Worm (Caenorhabditis elegans) whole organism, L4/young adult: Measurements from ENCODE around the gene hal-3.

Experiments used
- W03F9.2 ChIP-seq: fragments of 150-350 bp; optimal IDR thresholded peaks from 2 replicates; lab custom pipeline; 2014; ENCODE audit warnings: missing biosample characterization, missing genetic modification characterization
- dao-5 ChIP-seq: sonication (generic microtip); optimal IDR thresholded peaks from 2 replicates; lab custom pipeline; 2016; ENCODE audit warnings: missing genotype, missing genetic modification characterization, moderate library complexity, missing compliant biosample characterization
- him-1 ChIP-seq: sonication (generic microtip); optimal IDR thresholded peaks from 2 replicates; lab custom pipeline; 2016; ENCODE audit warnings: missing genotype, missing genetic modification reagents, missing genetic modification characterization, missing compliant biosample characterization

Gene hal-3

DNA sequence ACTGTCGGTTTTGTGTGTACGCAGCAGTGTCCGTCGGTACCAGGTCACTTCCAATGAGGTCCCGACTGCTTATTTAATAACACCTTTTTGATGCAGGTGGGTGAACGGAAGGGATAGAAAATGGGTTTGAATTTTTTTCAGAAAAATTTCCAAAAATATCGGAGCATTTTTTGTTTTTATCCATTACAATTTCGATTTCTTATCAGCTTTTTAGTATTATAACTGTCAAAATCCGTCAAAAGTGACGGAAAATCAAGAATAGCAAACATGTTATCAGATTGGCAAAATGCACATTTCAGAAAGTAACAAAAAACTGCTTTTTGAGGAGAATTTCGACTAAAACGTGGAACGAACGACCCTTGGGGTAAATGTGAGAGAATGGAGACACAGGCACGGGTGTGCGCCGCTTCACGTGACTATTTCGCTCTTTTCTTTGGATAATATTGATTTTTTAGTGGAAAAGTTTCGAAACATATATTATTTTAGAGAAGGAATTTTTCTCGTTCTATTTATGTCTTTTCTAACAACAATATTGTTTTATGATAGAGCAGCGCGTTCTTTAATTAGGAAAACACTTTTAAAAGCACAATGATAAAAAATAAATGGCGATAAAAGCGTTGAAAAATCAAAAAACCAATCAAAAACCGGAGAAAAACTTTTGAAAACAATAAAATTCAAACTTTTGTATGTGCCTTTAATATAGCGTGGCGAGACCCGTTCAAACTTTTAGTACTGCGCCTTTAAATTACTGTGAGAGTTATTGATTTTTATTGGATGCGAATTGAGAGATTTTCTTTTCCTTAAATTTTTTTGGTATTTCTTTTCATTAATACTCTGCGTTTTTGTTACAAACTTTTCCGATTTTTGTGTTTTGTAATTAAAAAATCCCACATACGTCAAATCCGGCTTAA is 30.3 kb upstream of the hal-3 start, which contains the start of gene sqv-8:
Gene sqv-8 (plus strand): TSS at position 51 of the 911 bp plus-strand sequence.
- TF ChIP-seq W03F9.2 (tag; lab: Kevin White, UChicago) (no peak), him-1 (tag; lab: Kevin White, UChicago) (no peak), dao-5 (tag; lab: Kevin White, UChicago) (no peak)

DNA sequence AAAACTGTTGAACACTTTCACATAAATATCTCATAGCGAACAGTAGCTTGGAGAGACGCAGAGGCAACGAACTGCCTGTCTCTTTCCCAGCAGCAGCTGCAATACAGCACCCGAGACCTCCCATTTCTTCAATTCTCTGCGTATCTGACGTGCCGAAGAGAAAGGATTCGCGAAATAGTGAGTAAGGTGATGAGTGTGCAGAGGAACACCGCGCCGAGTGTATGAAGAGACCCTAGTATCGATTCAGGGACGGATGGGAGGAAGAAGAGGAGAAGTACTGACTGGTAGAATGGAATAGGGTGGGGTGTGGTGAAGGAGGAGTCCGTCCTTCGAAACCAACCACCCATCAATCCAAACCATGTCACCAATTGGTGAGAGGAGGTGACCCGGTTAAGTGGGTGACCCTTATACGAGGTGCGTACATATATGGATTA is 29.2 kb upstream of the hal-3 start:
- no peak for TF ChIP-seq W03F9.2 (tag; lab: Kevin White, UChicago)
- TF ChIP-seq him-1 (tag; lab: Kevin White, UChicago): no peak
- TF ChIP-seq dao-5 (tag; lab: Kevin White, UChicago): no peak

DNA sequence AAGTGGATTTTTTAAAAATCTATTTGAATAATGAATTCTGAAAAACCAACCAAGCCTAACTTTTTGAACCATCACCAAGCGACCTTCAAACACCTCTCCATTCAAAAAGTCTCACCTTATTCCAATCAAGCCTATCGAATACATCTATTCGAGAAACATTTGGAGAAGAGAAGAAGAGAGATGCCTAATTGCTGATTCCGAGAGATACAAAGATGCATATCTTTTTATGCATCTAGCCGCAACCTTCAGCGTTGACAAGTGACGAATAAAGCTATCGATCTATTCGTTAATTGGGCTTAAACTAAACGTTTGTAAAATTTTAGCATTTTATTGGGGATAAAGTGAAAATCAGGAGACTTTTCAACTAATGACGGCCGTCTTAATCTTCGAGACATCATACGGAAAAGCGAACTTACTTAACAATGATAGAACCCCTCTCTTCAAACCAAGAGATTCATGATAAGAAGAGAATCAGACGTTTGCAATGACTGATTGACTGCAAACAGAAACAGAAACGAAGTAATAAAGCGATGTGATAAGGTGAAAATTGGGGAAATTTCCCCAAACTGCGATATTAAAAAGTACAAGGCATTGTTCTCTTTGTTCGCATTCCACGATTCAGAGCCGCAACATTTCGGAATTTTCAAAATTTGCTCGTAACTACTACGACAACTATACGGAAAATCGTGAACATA is 28.2 kb upstream of the hal-3 start:
- TF ChIP-seq W03F9.2 (tag; lab: Kevin White, UChicago): peak; percentile 15
- TF ChIP-seq dao-5 (tag; lab: Kevin White, UChicago): no peak
- TF ChIP-seq him-1 (tag; lab: Kevin White, UChicago): no peak

DNA sequence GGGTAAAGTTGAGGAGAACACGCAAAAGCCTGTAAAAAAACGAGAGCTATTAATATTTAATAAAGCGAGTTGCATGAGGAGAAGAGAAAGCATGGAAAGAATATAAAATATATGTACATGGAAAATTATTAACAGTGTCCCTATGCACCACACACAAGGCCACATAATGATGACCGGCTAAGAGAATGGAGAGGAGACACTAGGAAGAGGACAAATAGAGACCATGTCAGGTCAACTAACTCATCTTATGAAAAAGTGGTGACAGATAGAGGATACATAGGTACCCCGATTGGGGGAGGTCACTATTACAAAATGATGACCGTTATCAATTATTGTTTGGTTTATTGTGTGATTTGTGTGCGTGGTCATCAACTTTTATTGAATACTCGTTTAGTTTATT is 27.5 kb upstream of the hal-3 start, which contains the start of gene fzr-1:
Gene fzr-1 (minus strand): TSS at position 29 of the 400 bp plus-strand sequence.
- TF ChIP-seq him-1 (tag; lab: Kevin White, UChicago) (no peak), dao-5 (tag; lab: Kevin White, UChicago) (no peak), W03F9.2 (tag; lab: Kevin White, UChicago) (no peak)

DNA sequence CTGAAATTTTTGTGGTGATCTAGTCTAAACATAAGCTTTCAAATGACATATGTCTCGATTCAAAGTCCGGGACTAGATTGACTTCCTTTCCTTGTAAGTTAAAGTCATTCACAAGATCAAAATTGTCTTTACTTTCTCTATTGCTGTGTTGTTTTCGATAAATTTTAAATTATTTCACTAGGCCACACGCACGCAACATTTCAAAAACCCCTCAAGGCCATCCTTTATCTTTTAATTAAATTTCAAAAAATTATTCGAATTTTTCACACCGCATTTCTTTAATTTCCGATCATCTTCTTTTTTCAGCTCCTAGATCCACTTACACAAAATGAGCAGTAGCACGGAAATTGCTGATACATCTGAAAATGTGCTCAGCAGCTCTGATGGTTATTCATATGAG is 19.4 kb upstream of the hal-3 start, which contains the start of gene ZK1307.7:
Gene ZK1307.7 (plus strand): TSS at position 301 of the 400 bp plus-strand sequence.
- no peak for TF ChIP-seq him-1 (tag; lab: Kevin White, UChicago)
- no peak for TF ChIP-seq W03F9.2 (tag; lab: Kevin White, UChicago)
- no peak for TF ChIP-seq dao-5 (tag; lab: Kevin White, UChicago)

DNA sequence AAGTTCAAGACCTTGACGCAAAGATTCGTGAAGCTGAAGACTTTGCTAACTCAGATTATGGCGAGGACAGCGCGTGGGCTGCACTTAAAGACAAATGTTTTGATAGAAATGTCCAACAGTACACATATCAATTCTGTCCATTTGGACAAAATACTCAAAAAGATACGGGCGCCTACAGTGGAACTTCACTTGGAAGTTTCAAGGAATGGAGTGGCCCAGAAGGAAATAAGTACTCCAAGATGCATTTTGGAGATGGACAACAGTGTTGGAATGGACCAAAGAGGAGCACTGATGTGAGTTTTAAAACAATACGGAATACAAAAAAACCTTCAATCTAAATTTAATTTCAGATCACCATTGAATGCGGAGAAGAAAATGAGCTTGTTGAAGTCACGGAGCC is 9.0 kb upstream of the hal-3 start:
- TF ChIP-seq him-1 (tag; lab: Kevin White, UChicago) (no peak), dao-5 (tag; lab: Kevin White, UChicago) (no peak), W03F9.2 (tag; lab: Kevin White, UChicago) (no peak)

DNA sequence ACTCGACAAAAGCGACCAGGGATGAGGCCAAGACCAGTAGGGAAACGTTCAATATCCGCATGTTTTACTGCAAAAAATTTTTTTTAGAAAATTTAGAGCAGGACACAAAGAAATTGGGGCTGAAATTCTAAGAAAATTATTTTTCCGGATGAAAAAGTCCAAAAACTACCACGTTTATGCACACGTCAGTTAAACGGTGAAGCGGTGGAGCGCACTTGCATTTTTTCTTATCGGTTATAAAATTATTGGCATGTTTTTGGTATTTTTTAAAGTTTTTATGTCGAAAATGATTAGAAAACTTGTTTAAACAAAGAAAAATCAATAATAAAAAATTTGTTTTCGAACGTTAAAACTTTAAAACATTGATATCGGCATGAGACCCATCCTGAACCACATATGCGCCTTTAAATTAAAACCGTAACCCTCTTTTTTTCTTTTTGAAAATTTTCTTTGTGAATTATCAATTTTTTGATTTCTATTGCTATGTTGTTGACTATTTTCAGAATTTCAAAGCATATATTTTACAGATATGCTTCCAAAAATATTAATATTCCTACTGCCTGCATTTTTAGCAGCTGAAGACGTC is 7.3 kb upstream of the hal-3 start, which contains the start of the genes dnj-20 and ZK1307.8:
Gene dnj-20 (minus strand): TSS at position 67 of the 586 bp plus-strand sequence.
Gene ZK1307.8 (plus strand): TSS at position 504 of the 586 bp plus-strand sequence.
- TF ChIP-seq W03F9.2 (tag; lab: Kevin White, UChicago) (peak; percentile 35), him-1 (tag; lab: Kevin White, UChicago) (no peak)

DNA sequence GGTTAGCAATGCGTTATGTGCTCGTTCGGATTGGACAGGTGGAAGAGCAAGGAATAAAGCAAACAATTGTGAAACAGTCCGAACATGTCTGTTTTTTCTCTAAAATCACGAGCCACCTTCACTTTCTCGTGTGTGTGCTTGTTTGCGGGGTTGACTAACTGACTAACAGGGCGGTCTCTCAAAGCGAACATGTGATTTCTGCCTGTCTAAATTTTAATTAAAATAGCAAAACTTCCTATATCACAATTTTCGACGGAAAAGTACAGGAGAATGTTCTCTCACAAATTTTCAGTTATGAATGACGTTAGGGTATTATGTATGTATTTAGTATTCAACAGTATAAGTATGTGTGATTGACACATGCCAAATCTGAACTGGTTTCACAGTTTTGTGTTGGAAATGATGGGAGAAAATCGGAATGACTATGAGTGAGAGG is 5.0 kb upstream of the hal-3 start:
- peak; percentile 14 for TF ChIP-seq W03F9.2 (tag; lab: Kevin White, UChicago)
- TF ChIP-seq him-1 (tag; lab: Kevin White, UChicago): no peak

DNA sequence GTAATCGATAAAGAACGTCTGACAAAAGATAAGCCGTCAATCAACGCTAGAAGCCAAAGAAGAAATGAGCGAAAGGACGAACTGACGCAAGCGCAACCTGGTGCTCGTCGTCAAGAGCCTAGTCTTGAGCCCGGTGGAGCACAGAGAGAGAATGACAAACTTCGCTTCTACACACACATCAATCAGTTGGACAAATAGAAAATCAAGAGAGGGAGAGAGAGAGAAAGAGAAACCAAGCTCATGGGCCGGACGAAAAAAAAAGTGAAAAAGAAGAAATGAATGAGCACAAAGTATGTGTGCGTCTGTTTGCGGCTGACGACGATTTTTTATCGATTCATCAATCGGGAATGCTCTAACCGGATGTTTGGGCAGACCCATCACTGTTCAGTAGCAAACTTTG is 4.2 kb upstream of the hal-3 start:
- TF ChIP-seq dao-5 (tag; lab: Kevin White, UChicago) (no peak), W03F9.2 (tag; lab: Kevin White, UChicago) (no peak), him-1 (tag; lab: Kevin White, UChicago) (no peak)

DNA sequence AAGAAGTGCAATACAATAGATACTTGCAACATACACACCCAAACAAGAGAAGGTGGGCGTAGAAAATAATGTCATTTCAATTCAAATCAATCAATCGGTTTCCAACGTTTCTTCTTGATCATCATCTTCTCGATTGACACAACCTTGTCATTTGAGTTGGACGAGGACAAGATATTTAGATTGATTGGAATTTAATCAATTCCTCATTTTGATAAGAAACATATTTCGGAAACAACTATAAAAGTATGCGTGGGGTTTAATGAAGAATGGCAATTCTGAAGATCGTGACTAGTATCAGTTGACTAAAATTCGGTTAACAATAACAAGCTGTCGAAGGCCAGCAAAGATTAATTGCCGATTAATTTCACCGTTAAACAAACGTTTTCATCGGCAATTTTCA is 3.7 kb upstream of the hal-3 start:
- TF ChIP-seq W03F9.2 (tag; lab: Kevin White, UChicago): no peak
- no peak for TF ChIP-seq dao-5 (tag; lab: Kevin White, UChicago)
- TF ChIP-seq him-1 (tag; lab: Kevin White, UChicago): no peak

DNA sequence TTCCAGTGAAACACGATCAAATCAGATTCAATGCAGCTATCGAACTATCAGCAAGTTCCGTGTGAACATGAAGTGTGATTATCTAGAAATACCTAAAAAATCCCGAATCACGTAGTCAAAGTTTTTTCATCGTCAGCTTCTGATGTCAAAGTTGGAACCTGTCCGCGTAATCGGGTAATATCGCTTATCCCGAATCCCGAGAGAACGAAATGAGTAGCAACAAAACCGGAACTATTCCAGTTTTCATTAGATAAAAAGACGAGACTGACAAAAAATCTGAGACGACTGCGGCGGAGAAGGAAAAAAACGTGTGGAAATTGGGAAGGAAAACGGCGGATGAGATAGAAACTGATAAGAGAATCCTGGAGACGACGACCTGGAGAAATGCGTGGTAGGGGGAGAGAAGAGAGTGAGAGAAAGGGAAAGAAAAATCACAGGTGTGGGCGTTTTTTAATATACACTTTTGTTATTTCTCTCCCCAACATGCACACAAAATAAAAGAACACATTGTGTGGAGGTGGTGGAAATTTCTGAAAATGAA is 3.1 kb upstream of the hal-3 start:
- TF ChIP-seq W03F9.2 (tag; lab: Kevin White, UChicago): no peak
- TF ChIP-seq him-1 (tag; lab: Kevin White, UChicago): no peak
- no peak for TF ChIP-seq dao-5 (tag; lab: Kevin White, UChicago)

DNA sequence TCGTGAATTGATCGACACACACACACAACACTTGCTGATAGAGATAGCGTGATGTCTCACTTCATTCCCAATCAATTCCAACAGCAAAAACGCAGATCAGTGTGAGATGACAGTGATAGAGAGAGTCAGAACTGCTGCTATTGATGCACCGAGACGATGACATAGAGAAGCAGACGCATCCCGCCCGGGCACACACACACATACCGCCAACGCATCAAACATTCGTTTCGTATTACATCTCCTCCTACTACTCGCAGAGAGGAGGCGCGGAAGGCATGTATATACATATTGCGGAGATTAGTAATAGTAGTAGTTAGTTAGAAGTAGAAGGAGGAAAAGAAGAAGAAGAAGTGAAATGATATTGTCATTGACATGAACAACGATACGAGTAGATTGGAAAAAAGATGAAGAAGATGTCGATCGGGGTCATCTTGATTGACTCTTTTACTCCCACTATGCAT is 2.5 kb upstream of the hal-3 start:
- TF ChIP-seq W03F9.2 (tag; lab: Kevin White, UChicago): no peak
- no peak for TF ChIP-seq him-1 (tag; lab: Kevin White, UChicago)
- no peak for TF ChIP-seq dao-5 (tag; lab: Kevin White, UChicago)
